Worm (Caenorhabditis elegans) whole organism, mixed stage, embryonic: ENCODE measurements around the gene srw-123.

ENCODE experiments used
- M03D4.4 ChIP-seq: sonication (generic microtip); optimal IDR thresholded peaks from 2 replicates; lab custom pipeline; 2017; ENCODE audit warnings: mild to moderate bottlenecking, missing genetic modification characterization, missing compliant biosample characterization
- bed-3 ChIP-seq: fragments of 200-800 bp; sonication (Bioruptor generic); optimal IDR thresholded peaks from 3 replicates; lab custom pipeline; 2018; ENCODE audit warnings: mild to moderate bottlenecking, missing genetic modification characterization, moderate library complexity, missing compliant biosample characterization
- blmp-1 ChIP-seq: fragments of 150-350 bp; optimal IDR thresholded peaks from 2 replicates; lab custom pipeline; 2014; ENCODE audit warnings: missing biosample characterization, missing genetic modification characterization
- ceh-39 ChIP-seq: fragments of 150-350 bp; optimal IDR thresholded peaks from 2 replicates; lab custom pipeline; 2014; ENCODE audit warnings: missing biosample characterization, missing genetic modification characterization
- ceh-43 ChIP-seq: fragments of 200-800 bp; sonication (Bioruptor generic); optimal IDR thresholded peaks from 2 replicates; lab custom pipeline; 2018; ENCODE audit warnings: mild to moderate bottlenecking, missing genetic modification characterization, moderate library complexity, missing compliant biosample characterization
- ceh-83 ChIP-seq: fragments of 200-800 bp; sonication (Bioruptor generic); optimal IDR thresholded peaks from 2 replicates; lab custom pipeline; 2018; ENCODE audit warnings: mild to moderate bottlenecking, missing genetic modification characterization, missing compliant biosample characterization
- ces-1 ChIP-seq: fragments of 150-350 bp; optimal IDR thresholded peaks from 2 replicates; lab custom pipeline; 2014; ENCODE audit warnings: missing biosample characterization, missing genetic modification reagents, missing genetic modification characterization
- cnd-1 ChIP-seq: fragments of 200-800 bp; sonication (Bioruptor generic); optimal IDR thresholded peaks from 2 replicates; lab custom pipeline; 2018; ENCODE audit warnings: mild to moderate bottlenecking, missing genetic modification characterization, missing compliant biosample characterization
- elt-1 ChIP-seq: sonication (generic microtip); optimal IDR thresholded peaks from 2 replicates; lab custom pipeline; 2017; ENCODE audit warnings: missing genetic modification characterization, mild to moderate bottlenecking, missing compliant biosample characterization, antibody characterized with exemption, moderate library complexity, borderline replicate concordance; ENCODE audit not compliant: insufficient read depth
- elt-3 ChIP-seq: fragments of 150-350 bp; optimal IDR thresholded peaks from 2 replicates; lab custom pipeline; 2014; ENCODE audit warnings: missing biosample characterization, missing genetic modification characterization
- flh-1 ChIP-seq: fragments of 200-800 bp; sonication (Bioruptor generic); optimal IDR thresholded peaks from 2 replicates; lab custom pipeline; 2018; ENCODE audit warnings: mild to moderate bottlenecking, missing genetic modification characterization, moderate library complexity, missing compliant biosample characterization
- ham-2 ChIP-seq: fragments of 200-800 bp; sonication (Bioruptor generic); optimal IDR thresholded peaks from 2 replicates; lab custom pipeline; 2018; ENCODE audit warnings: mild to moderate bottlenecking, missing genetic modification characterization, missing compliant biosample characterization
- hlh-1 ChIP-seq: fragments of 150-350 bp; optimal IDR thresholded peaks from 2 replicates; lab custom pipeline; 2014; ENCODE audit warnings: missing biosample characterization, missing genetic modification reagents, missing genetic modification characterization
- lin-13 ChIP-seq: fragments of 150-350 bp; optimal IDR thresholded peaks from 2 replicates; lab custom pipeline; 2014; ENCODE audit warnings: missing biosample characterization, missing genetic modification characterization
- lin-32 ChIP-seq: fragments of 200-800 bp; sonication (Bioruptor generic); optimal IDR thresholded peaks from 2 replicates; lab custom pipeline; 2018; ENCODE audit warnings: mild to moderate bottlenecking, missing genetic modification characterization, missing compliant biosample characterization
- lsy-2 ChIP-seq: fragments of 150-350 bp; optimal IDR thresholded peaks from 2 replicates; lab custom pipeline; 2014; ENCODE audit warnings: missing biosample characterization, missing genetic modification characterization
- mab-5 ChIP-seq: fragments of 150-350 bp; optimal IDR thresholded peaks from 2 replicates; lab custom pipeline; 2014; ENCODE audit warnings: missing biosample characterization, missing genetic modification characterization
- mep-1 ChIP-seq: fragments of 150-350 bp; optimal IDR thresholded peaks from 2 replicates; lab custom pipeline; 2017; ENCODE audit warnings: missing biosample characterization, missing genetic modification reagents, missing genetic modification characterization, inconsistent platforms
- mls-2 ChIP-seq: sonication (generic microtip); optimal IDR thresholded peaks from 2 replicates; lab custom pipeline; 2016; ENCODE audit warnings: mild to moderate bottlenecking, missing genetic modification characterization, moderate library complexity, missing compliant biosample characterization
- nhr-12 ChIP-seq: fragments of 150-350 bp; optimal IDR thresholded peaks from 2 replicates; lab custom pipeline; 2014; ENCODE audit warnings: missing biosample characterization, missing genetic modification characterization
- nhr-2 ChIP-seq: fragments of 150-350 bp; optimal IDR thresholded peaks from 2 replicates; lab custom pipeline; 2014; ENCODE audit warnings: missing biosample characterization, missing genetic modification characterization
- nhr-237 ChIP-seq: fragments of 150-350 bp; optimal IDR thresholded peaks from 2 replicates; lab custom pipeline; 2014; ENCODE audit warnings: missing biosample characterization, missing genetic modification characterization
- nhr-28 ChIP-seq: fragments of 150-350 bp; optimal IDR thresholded peaks from 2 replicates; lab custom pipeline; 2014; ENCODE audit warnings: missing biosample characterization, missing genetic modification characterization
- nhr-76 ChIP-seq: sonication (generic microtip); optimal IDR thresholded peaks from 2 replicates; lab custom pipeline; 2017; ENCODE audit warnings: missing biosample characterization, missing genetic modification characterization
- pha-4 ChIP-seq: fragments of 150-350 bp; optimal IDR thresholded peaks from 2 replicates; lab custom pipeline; 2018; ENCODE audit warnings: missing biosample characterization, missing genetic modification reagents, missing genetic modification characterization
- sem-2 ChIP-seq: fragments of 200-800 bp; sonication (Bioruptor generic); optimal IDR thresholded peaks from 2 replicates; lab custom pipeline; 2018; ENCODE audit warnings: mild to moderate bottlenecking, missing genetic modification characterization, missing compliant biosample characterization
- snpc-4 ChIP-seq: fragments of 150-350 bp; optimal IDR thresholded peaks from 2 replicates; lab custom pipeline; 2014; ENCODE audit warnings: missing biosample characterization, missing genetic modification characterization
- sptf-1 ChIP-seq: sonication (generic microtip); optimal IDR thresholded peaks from 2 replicates; lab custom pipeline; 2017; ENCODE audit warnings: mild to moderate bottlenecking, missing genetic modification characterization, moderate library complexity, missing compliant biosample characterization
- tbx-8 ChIP-seq: fragments of 200-800 bp; sonication (Bioruptor generic); optimal IDR thresholded peaks from 2 replicates; lab custom pipeline; 2018; ENCODE audit warnings: mild to moderate bottlenecking, missing genetic modification characterization, moderate library complexity, missing compliant biosample characterization
- unc-39 ChIP-seq: fragments of 150-350 bp; optimal IDR thresholded peaks from 2 replicates; lab custom pipeline; 2014; ENCODE audit warnings: missing biosample characterization, missing genetic modification characterization
- unc-62 ChIP-seq: fragments of 150-350 bp; optimal IDR thresholded peaks from 2 replicates; lab custom pipeline; 2014; ENCODE audit warnings: missing biosample characterization, missing genetic modification reagents, missing genetic modification characterization
- zip-8 ChIP-seq: fragments of 150-350 bp; optimal IDR thresholded peaks from 2 replicates; lab custom pipeline; 2014; ENCODE audit warnings: missing biosample characterization, missing genetic modification characterization
- ztf-11 ChIP-seq: fragments of 150-350 bp; optimal IDR thresholded peaks from 2 replicates; lab custom pipeline; 2014; ENCODE audit warnings: missing biosample characterization, missing genetic modification characterization

srw-123 gene

DNA sequence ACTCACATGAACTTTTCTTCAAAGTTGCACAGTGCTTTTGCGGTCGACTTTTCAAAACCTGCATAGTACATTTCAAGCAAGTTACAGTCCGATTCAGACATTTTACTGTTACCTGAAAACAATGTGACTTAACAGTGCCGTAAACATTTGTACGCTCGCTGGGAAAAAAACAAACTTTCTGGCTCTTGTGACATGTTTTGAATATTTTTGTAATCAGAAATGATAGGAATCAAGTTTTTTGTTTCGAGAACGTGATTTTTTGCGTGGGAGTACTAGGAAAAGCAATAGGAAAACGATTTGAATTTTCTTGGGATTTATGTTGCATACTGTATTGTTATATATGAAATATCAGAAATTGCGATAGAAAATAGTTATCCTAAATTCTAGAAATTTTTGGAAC lies 20.9 kb upstream of the srw-123 start, which contains the start of gene srw-120:
srw-120 (minus strand) TSS at position 101 of the 400 bp plus-strand sequence.
- TF ChIP-seq blmp-1, result no peak
- TF ChIP-seq elt-1, result no peak
- TF ChIP-seq tbx-8 (GFP tag; lab: Kevin White, UChicago), result no peak
- TF ChIP-seq nhr-237 (tag; lab: Kevin White, UChicago), result no peak
- TF ChIP-seq mls-2 (tag; lab: Kevin White, UChicago), result no peak

- TF ChIP-seq bed-3 (no peak), zip-8 (tag; lab: Kevin White, UChicago) (no peak), unc-39 (no peak), ham-2 (GFP tag; lab: Kevin White, UChicago) (no peak), mls-2 (tag; lab: Kevin White, UChicago) (no peak), mab-5 (tag; lab: Kevin White, UChicago) (no peak), nhr-28 (tag; lab: Kevin White, UChicago) (no peak), ztf-11 (tag; lab: Kevin White, UChicago) (no peak), nhr-2 (tag; lab: Kevin White, UChicago) (no peak), flh-1 (GFP tag; lab: Kevin White, UChicago) (no peak), nhr-237 (tag; lab: Kevin White, UChicago) (no peak), nhr-76 (no peak), ces-1 (GFP tag; lab: Kevin White, UChicago) (no peak), lin-32 (GFP tag; lab: Kevin White, UChicago) (no peak), mep-1 (tag; lab: Kevin White, UChicago) (no peak), snpc-4 (no peak), M03D4.4 (tag; lab: Kevin White, UChicago) (no peak)
Observed at ce11 chrV:2993816-2994215, 18.6 kb upstream of the srw-123 start, which contains the start of gene srw-115. Gene srw-115 (minus strand): TSS chrV:2993916.

DNA sequence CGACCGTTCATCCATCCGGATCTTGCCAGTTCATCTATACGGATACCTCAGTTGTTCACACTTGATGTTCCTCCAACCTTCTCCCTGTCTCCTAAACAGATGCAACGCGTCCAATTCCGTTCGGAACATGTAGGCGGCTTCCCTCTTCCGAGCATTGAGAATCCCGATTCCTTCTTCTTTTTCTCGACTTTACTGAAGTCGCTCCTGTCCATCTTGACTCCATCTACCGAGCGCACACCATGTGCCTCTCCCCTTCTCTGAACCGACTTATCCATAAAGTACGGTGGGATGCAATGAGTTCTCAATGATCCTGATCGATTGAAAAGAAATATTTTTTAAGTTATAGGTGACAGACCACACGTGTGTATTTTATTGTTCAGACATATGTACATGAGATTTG lies 16.9 kb upstream of the srw-123 start:
- TF ChIP-seq ham-2 (GFP tag; lab: Kevin White, UChicago), result no peak
- TF ChIP-seq ceh-39 (tag; lab: Kevin White, UChicago), result no peak
- no peak for TF ChIP-seq sptf-1 (tag; lab: Kevin White, UChicago)
- no peak for TF ChIP-seq elt-3 (tag; lab: Kevin White, UChicago)
- no peak for TF ChIP-seq mls-2 (tag; lab: Kevin White, UChicago)
- no peak for TF ChIP-seq ces-1 (GFP tag; lab: Kevin White, UChicago)
- no peak for TF ChIP-seq nhr-12 (tag; lab: Kevin White, UChicago)
- no peak for TF ChIP-seq elt-1
- TF ChIP-seq nhr-76, result no peak
- TF ChIP-seq lsy-2, result no peak
- no peak for TF ChIP-seq ceh-83 (GFP tag; lab: Kevin White, UChicago)
- TF ChIP-seq unc-62 (GFP tag; lab: Kevin White, UChicago), result no peak
- no peak for TF ChIP-seq ztf-11 (tag; lab: Kevin White, UChicago)
- no peak for TF ChIP-seq bed-3
- no peak for TF ChIP-seq nhr-28 (tag; lab: Kevin White, UChicago)
- no peak for TF ChIP-seq mep-1 (tag; lab: Kevin White, UChicago)
- no peak for TF ChIP-seq lin-32 (GFP tag; lab: Kevin White, UChicago)
- no peak for TF ChIP-seq nhr-237 (tag; lab: Kevin White, UChicago)
- no peak for TF ChIP-seq ceh-43 (GFP tag; lab: Kevin White, UChicago)

DNA sequence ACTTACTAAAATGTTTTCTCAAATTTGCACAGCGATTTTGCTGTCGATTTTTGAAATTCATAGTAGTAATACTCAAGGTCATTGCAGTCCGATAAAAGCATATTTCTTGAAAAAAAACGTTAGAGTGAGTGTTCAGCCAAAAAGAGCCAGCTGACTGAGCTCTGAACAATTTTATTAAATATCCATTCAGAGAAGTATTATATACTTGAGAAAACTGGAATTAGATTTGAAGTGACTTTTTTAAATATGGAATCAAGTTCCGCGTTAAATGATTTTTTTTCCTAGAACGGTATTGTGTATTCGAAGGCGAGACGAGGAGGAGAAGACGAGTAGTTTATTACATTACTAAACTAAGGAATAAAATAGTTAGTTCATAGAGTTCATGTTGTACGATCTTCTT lies 16.3 kb upstream of the srw-123 start, which contains the start of gene srw-121:
srw-121 (minus strand) TSS at position 101 of the 400 bp plus-strand sequence.
- TF ChIP-seq cnd-1 (no peak), ham-2 (GFP tag; lab: Kevin White, UChicago) (no peak), ces-1 (GFP tag; lab: Kevin White, UChicago) (no peak), M03D4.4 (tag; lab: Kevin White, UChicago) (no peak), unc-39 (no peak), tbx-8 (GFP tag; lab: Kevin White, UChicago) (no peak), bed-3 (no peak), pha-4 (tag; lab: Kevin White, UChicago) (no peak), hlh-1 (tag; lab: Kevin White, UChicago) (no peak), sptf-1 (tag; lab: Kevin White, UChicago) (no peak), lsy-2 (no peak), nhr-28 (tag; lab: Kevin White, UChicago) (no peak), elt-1 (no peak)

- TF ChIP-seq mep-1 (tag; lab: Kevin White, UChicago), result no peak
- TF ChIP-seq tbx-8 (GFP tag; lab: Kevin White, UChicago), result no peak
- no peak for TF ChIP-seq ceh-39 (tag; lab: Kevin White, UChicago)
- no peak for TF ChIP-seq sem-2 (GFP tag; lab: Kevin White, UChicago)
- no peak for TF ChIP-seq bed-3
- TF ChIP-seq lin-13 (tag; lab: Kevin White, UChicago), result no peak
- no peak for TF ChIP-seq snpc-4
- TF ChIP-seq elt-1, result no peak
- TF ChIP-seq ceh-43 (GFP tag; lab: Kevin White, UChicago), result no peak
- no peak for TF ChIP-seq hlh-1 (tag; lab: Kevin White, UChicago)
Observed at ce11 chrV:2987407-2987806, 12.2 kb upstream of the srw-123 start, which contains the start of gene srh-85. Gene srh-85 (minus strand): TSS chrV:2987507.
